Worm (Caenorhabditis elegans): ENCODE data around the gene ZC239.13.

The ZC239.13 gene

ce11 chrII:3208679-3209078, 14.0 kb downstream of the ZC239.13 start, which contains the start of gene sdz-35:
sdz-35 (minus strand) TSS chrII:3208779.
- no peak for TF ChIP-seq elt-4 (tag; optimal IDR thresholded peaks at IDR 0.05)
- TF ChIP-seq ceh-22 (tag; optimal IDR thresholded peaks at IDR 0.05): no peak
- TF ChIP-seq ceh-18 (tag; optimal IDR thresholded peaks at IDR 0.05): no peak
- no peak for TF ChIP-seq ceh-19 (GFP tag; optimal IDR thresholded peaks at IDR 0.05)
- TF ChIP-seq hlh-15 (tag; optimal IDR thresholded peaks at IDR 0.05): no peak
- no peak for TF ChIP-seq nhr-11 (tag; optimal IDR thresholded peaks at IDR 0.05)
- no peak for TF ChIP-seq che-1 (tag; optimal IDR thresholded peaks at IDR 0.05)
- no peak for TF ChIP-seq nhr-232 (tag; optimal IDR thresholded peaks at IDR 0.05)
- TF ChIP-seq ceh-2 (tag; optimal IDR thresholded peaks at IDR 0.05): no peak
- no peak for TF ChIP-seq pha-4 (tag; optimal IDR thresholded peaks at IDR 0.05)
- TF ChIP-seq fax-1 (tag; optimal IDR thresholded peaks at IDR 0.05): no peak
- TF ChIP-seq lin-11 (tag; optimal IDR thresholded peaks at IDR 0.05): no peak

- TF ChIP-seq lin-11 (tag; optimal IDR thresholded peaks at IDR 0.05): no peak
- no peak for TF ChIP-seq nhr-232 (tag; optimal IDR thresholded peaks at IDR 0.05)
- TF ChIP-seq hlh-8 (tag; optimal IDR thresholded peaks at IDR 0.05): no peak
- TF ChIP-seq ceh-6 (GFP tag; optimal IDR thresholded peaks at IDR 0.05): no peak
- no peak for TF ChIP-seq T23F11.4 (GFP tag; optimal IDR thresholded peaks at IDR 0.05)
- TF ChIP-seq ceh-30 (tag; optimal IDR thresholded peaks at IDR 0.05): no peak
- TF ChIP-seq ceh-22 (tag; optimal IDR thresholded peaks at IDR 0.05): no peak
- TF ChIP-seq fax-1 (tag; optimal IDR thresholded peaks at IDR 0.05): no peak
- no peak for TF ChIP-seq fkh-6 (tag; optimal IDR thresholded peaks at IDR 0.05)
- TF ChIP-seq ttx-3 (tag; optimal IDR thresholded peaks at IDR 0.05): no peak
- TF ChIP-seq nhr-11 (tag; optimal IDR thresholded peaks at IDR 0.05): no peak
- TF ChIP-seq lim-6 (tag; optimal IDR thresholded peaks at IDR 0.05): no peak
- no peak for TF ChIP-seq unc-55 (GFP tag; optimal IDR thresholded peaks at IDR 0.05)
These were observed 16.1 kb downstream of the ZC239.13 start, which contains the start of the genes ZC239.20 and ZC239.21 for ce11 chrII:3206423-3206989. ZC239.20 (minus strand) TSS chrII:3206523. ZC239.21 (plus strand) TSS chrII:3206939.

ce11 chrII:3203415-3203814, 19.2 kb downstream of the ZC239.13 start, which contains the start of gene sri-50:
sri-50 (plus strand) TSS chrII:3203715.
- TF ChIP-seq ceh-48 (tag; optimal IDR thresholded peaks at IDR 0.05) (no peak), unc-55 (GFP tag; optimal IDR thresholded peaks at IDR 0.05) (no peak), dmd-4 (tag; optimal IDR thresholded peaks at IDR 0.05; ENCODE audit: borderline replicate concordance) (no peak), mec-3 (tag; optimal IDR thresholded peaks at IDR 0.05; ENCODE audit: borderline replicate concordance) (no peak), nfya-1 (tag; optimal IDR thresholded peaks at IDR 0.05) (no peak), Y22D7AL.16 (tag; optimal IDR thresholded peaks at IDR 0.05) (no peak), ref-2 (tag; optimal IDR thresholded peaks at IDR 0.05) (no peak), pax-1 (tag; optimal IDR thresholded peaks at IDR 0.05) (no peak), dve-1 (tag; optimal IDR thresholded peaks at IDR 0.05) (no peak), pqm-1 (tag; optimal IDR thresholded peaks at IDR 0.05) (no peak), ceh-9 (tag; optimal IDR thresholded peaks at IDR 0.05) (no peak)

DNA sequence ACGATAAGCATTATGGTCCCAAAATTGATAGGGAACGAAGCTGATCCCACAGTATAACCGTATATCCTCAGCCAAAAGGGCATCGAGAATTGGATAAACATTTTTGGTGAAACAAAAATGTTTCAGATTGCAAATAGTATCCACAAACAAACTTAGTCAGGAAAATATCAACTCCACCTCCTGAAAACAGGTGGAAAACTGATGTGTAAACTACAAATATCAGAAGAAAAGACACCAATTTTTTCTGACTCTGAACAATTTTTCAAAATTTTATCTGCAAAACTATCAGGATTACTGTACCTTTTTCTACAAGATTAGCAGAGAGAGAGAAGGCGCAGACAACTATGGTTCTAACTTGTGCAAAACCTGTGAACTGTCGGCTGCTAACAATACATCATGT, 20.1 kb downstream of the ZC239.13 start, which contains the start of gene sri-53:
Gene sri-53, minus strand, starts transcription at position 101 of the 400 bp plus-strand sequence.
- no peak for TF ChIP-seq che-1 (tag; optimal IDR thresholded peaks at IDR 0.05)
- TF ChIP-seq ceh-14 (tag; optimal IDR thresholded peaks at IDR 0.05): no peak
- TF ChIP-seq dve-1 (tag; optimal IDR thresholded peaks at IDR 0.05): no peak
- TF ChIP-seq sox-2 (GFP tag; IDR thresholded peaks at IDR 0.05): no peak
- no peak for TF ChIP-seq ceh-30 (tag; optimal IDR thresholded peaks at IDR 0.05)
- TF ChIP-seq Y22D7AL.16 (tag; optimal IDR thresholded peaks at IDR 0.05): no peak
- TF ChIP-seq tbx-7 (tag; optimal IDR thresholded peaks at IDR 0.05): no peak
- TF ChIP-seq elt-2 (tag; optimal IDR thresholded peaks at IDR 0.05): no peak
- no peak for TF ChIP-seq hlh-30 (tag; optimal IDR thresholded peaks at IDR 0.05; ENCODE audit: insufficient read depth)
- TF ChIP-seq madf-2 (tag; optimal IDR thresholded peaks at IDR 0.05): no peak
- no peak for TF ChIP-seq T23F11.4 (GFP tag; optimal IDR thresholded peaks at IDR 0.05)
- TF ChIP-seq F13H6.1 (tag; optimal IDR thresholded peaks at IDR 0.05): no peak
- no peak for TF ChIP-seq ceh-22 (tag; optimal IDR thresholded peaks at IDR 0.05)
- TF ChIP-seq odd-2 (tag; optimal IDR thresholded peaks at IDR 0.05): no peak
- no peak for TF ChIP-seq C08G9.2 (tag; optimal IDR thresholded peaks at IDR 0.05)
